Worm (Caenorhabditis elegans) whole organism, midembryonic: Measurements from ENCODE around the gene srg-8.
A peak's percentile ranks its signal among the peaks of the same experiment; 100 is the strongest.

Experiments
- T22C8.4 ChIP-seq: fragments of 200-800 bp; sonication (Bioruptor generic); IDR thresholded peaks from 2 replicates; pipeline ENCODE4 v1.3.6; 2022; ENCODE audit warnings: missing genetic modification characterization, missing compliant biosample characterization
- cog-1 ChIP-seq: sonication (generic microtip); optimal IDR thresholded peaks from 2 replicates; lab custom pipeline; 2016; ENCODE audit warnings: missing genetic modification characterization, missing compliant biosample characterization
- flt-1 ChIP-seq: fragments of 200-800 bp; sonication (Bioruptor generic); IDR thresholded peaks from 2 replicates; pipeline ENCODE4 v1.3.6; 2022; ENCODE audit warnings: missing genetic modification characterization, missing compliant biosample characterization
- med-1 ChIP-seq: sonication (generic microtip); optimal IDR thresholded peaks from 2 replicates; lab custom pipeline; 2017; ENCODE audit warnings: missing genetic modification characterization, mild to moderate bottlenecking, missing compliant biosample characterization, antibody characterized with exemption, missing genetic modification reagents; ENCODE audit not compliant: insufficient read depth
- tab-1 ChIP-seq: fragments of 200-800 bp; sonication (Bioruptor generic); IDR thresholded peaks from 2 replicates; pipeline ENCODE4 v1.3.6; 2022; ENCODE audit warnings: missing genetic modification characterization, missing compliant biosample characterization
- ztf-23 ChIP-seq: fragments of 200-800 bp; sonication (Bioruptor generic); IDR thresholded peaks from 2 replicates; pipeline ENCODE4 v1.3.6; 2022; ENCODE audit warnings: missing genetic modification reagents, missing genetic modification characterization, missing compliant biosample characterization
- ztf-29 ChIP-seq: fragments of 200-800 bp; sonication (Bioruptor generic); IDR thresholded peaks from 2 replicates; pipeline ENCODE4 v1.3.6; 2022; ENCODE audit warnings: missing genetic modification reagents, missing genetic modification characterization, missing compliant biosample characterization

- TF ChIP-seq T22C8.4 (GFP tag; lab: Robert Waterston, UW) (peak; percentile 36; the same call in 1 of the 2 replicates), ztf-29 (GFP tag; lab: Robert Waterston, UW) (no peak), flt-1 (GFP tag; lab: Robert Waterston, UW) (no peak), med-1 (no peak), cog-1 (tag; lab: Kevin White, UChicago) (no peak), tab-1 (GFP tag; lab: Robert Waterston, UW) (no peak), ztf-23 (GFP tag; lab: Robert Waterston, UW) (no peak)
Observed at ce11 chrIII:6283024-6283423, 28.4 kb upstream of the srg-8 start.
